Worm (Caenorhabditis elegans) whole organism, late embryonic: ENCODE data around the gene str-131.

Source experiments
- C08G9.2 ChIP-seq: sonication (generic microtip); optimal IDR thresholded peaks from 2 replicates; lab custom pipeline; 2016; ENCODE audit warnings: mild to moderate bottlenecking, missing genetic modification characterization, moderate library complexity, missing compliant biosample characterization
- C38D4.7 ChIP-seq: fragments of 200-800 bp; sonication (Bioruptor generic); optimal IDR thresholded peaks from 2 replicates; lab custom pipeline; 2018; ENCODE audit warnings: mild to moderate bottlenecking, missing genetic modification characterization, moderate library complexity, missing compliant biosample characterization
- F13H6.1 ChIP-seq: sonication (generic microtip); optimal IDR thresholded peaks from 2 replicates; lab custom pipeline; 2016; ENCODE audit warnings: missing genetic modification characterization, missing compliant biosample characterization
- K02D7.2 ChIP-seq: sonication (generic microtip); optimal IDR thresholded peaks from 2 replicates; lab custom pipeline; 2017; ENCODE audit warnings: mild to moderate bottlenecking, missing genetic modification characterization, missing compliant biosample characterization
- Y22D7AL.16 ChIP-seq: sonication (generic microtip); optimal IDR thresholded peaks from 2 replicates; lab custom pipeline; 2016; ENCODE audit warnings: missing genetic modification characterization, missing compliant biosample characterization
- ahr-1 ChIP-seq: sonication (generic microtip); optimal IDR thresholded peaks from 2 replicates; lab custom pipeline; 2016; ENCODE audit warnings: missing genetic modification characterization, missing compliant biosample characterization
- ama-1 ChIP-seq: fragments of 150-350 bp; optimal IDR thresholded peaks from 2 replicates; lab custom pipeline; 2014
- ceh-19 ChIP-seq: fragments of 200-800 bp; sonication (Bioruptor generic); optimal IDR thresholded peaks from 2 replicates; lab custom pipeline; 2018; ENCODE audit warnings: mild to moderate bottlenecking, missing genetic modification characterization, missing compliant biosample characterization
- ceh-2 ChIP-seq: sonication (generic microtip); optimal IDR thresholded peaks from 2 replicates; lab custom pipeline; 2016; ENCODE audit warnings: missing genotype, missing genetic modification characterization, missing compliant biosample characterization
- ceh-22 ChIP-seq: sonication (generic microtip); optimal IDR thresholded peaks from 2 replicates; lab custom pipeline; 2017; ENCODE audit warnings: missing biosample characterization, missing genetic modification characterization
- ceh-24 ChIP-seq: sonication (generic microtip); optimal IDR thresholded peaks from 2 replicates; lab custom pipeline; 2016; ENCODE audit warnings: mild to moderate bottlenecking, missing genetic modification characterization, missing compliant biosample characterization
- ceh-30 ChIP-seq: fragments of 150-350 bp; optimal IDR thresholded peaks from 2 replicates; lab custom pipeline; 2014; ENCODE audit warnings: missing biosample characterization, missing genetic modification characterization
- ceh-31 ChIP-seq: sonication (generic microtip); optimal IDR thresholded peaks from 2 replicates; lab custom pipeline; 2016; ENCODE audit warnings: missing genetic modification characterization, missing compliant biosample characterization
- ceh-48 ChIP-seq: sonication (generic microtip); optimal IDR thresholded peaks from 2 replicates; lab custom pipeline; 2016; ENCODE audit warnings: missing genetic modification characterization, inconsistent platforms, missing compliant biosample characterization
- ceh-9 ChIP-seq: sonication (generic microtip); optimal IDR thresholded peaks from 2 replicates; lab custom pipeline; 2016; ENCODE audit warnings: mild to moderate bottlenecking, missing genetic modification characterization, inconsistent platforms, missing compliant biosample characterization
- che-1 ChIP-seq: sonication (generic microtip); optimal IDR thresholded peaks from 2 replicates; lab custom pipeline; 2016; ENCODE audit warnings: mild to moderate bottlenecking, missing genetic modification characterization, missing compliant biosample characterization
- dmd-4 ChIP-seq: sonication (generic microtip); optimal IDR thresholded peaks from 2 replicates; lab custom pipeline; 2016; ENCODE audit warnings: borderline replicate concordance, missing genetic modification characterization, missing compliant biosample characterization
- elt-2 ChIP-seq: sonication (generic microtip); optimal IDR thresholded peaks from 2 replicates; lab custom pipeline; 2016; ENCODE audit warnings: missing genetic modification reagents, missing genetic modification characterization, missing compliant biosample characterization
- elt-4 ChIP-seq: sonication (generic microtip); optimal IDR thresholded peaks from 2 replicates; lab custom pipeline; 2016; ENCODE audit warnings: missing genetic modification characterization, missing compliant biosample characterization
- ets-4 ChIP-seq: sonication (generic microtip); optimal IDR thresholded peaks from 2 replicates; lab custom pipeline; 2016; ENCODE audit warnings: missing genetic modification characterization, missing compliant biosample characterization
- fax-1 ChIP-seq: sonication (generic microtip); optimal IDR thresholded peaks from 2 replicates; lab custom pipeline; 2016; ENCODE audit warnings: missing genotype, missing genetic modification characterization, missing compliant biosample characterization
- fkh-6 ChIP-seq: sonication (generic microtip); optimal IDR thresholded peaks from 2 replicates; lab custom pipeline; 2016; ENCODE audit warnings: missing genetic modification characterization, missing compliant biosample characterization
- gmeb-2 ChIP-seq: sonication (generic microtip); optimal IDR thresholded peaks from 2 replicates; lab custom pipeline; 2016; ENCODE audit warnings: missing genetic modification characterization, inconsistent platforms, missing compliant biosample characterization
- hlh-13 ChIP-seq: fragments of 200-800 bp; sonication (Bioruptor generic); optimal IDR thresholded peaks from 2 replicates; lab custom pipeline; 2018; ENCODE audit warnings: mild to moderate bottlenecking, missing genetic modification characterization, missing compliant biosample characterization
- hlh-15 ChIP-seq: sonication (generic microtip); optimal IDR thresholded peaks from 2 replicates; lab custom pipeline; 2016; ENCODE audit warnings: missing genetic modification characterization, missing compliant biosample characterization
- hlh-30 ChIP-seq: sonication (generic microtip); optimal IDR thresholded peaks from 2 replicates; lab custom pipeline; 2017; ENCODE audit warnings: antibody characterized with exemption, missing genetic modification characterization, missing compliant biosample characterization; ENCODE audit not compliant: insufficient read depth
- hlh-6 ChIP-seq: sonication (generic microtip); optimal IDR thresholded peaks from 2 replicates; lab custom pipeline; 2016; ENCODE audit warnings: missing genotype, missing genetic modification characterization, missing compliant biosample characterization
- lin-11 ChIP-seq: fragments of 200-800 bp; sonication (Bioruptor generic); optimal IDR thresholded peaks from 2 replicates; lab custom pipeline; 2018; ENCODE audit warnings: mild to moderate bottlenecking, missing genetic modification characterization, missing compliant biosample characterization
- madf-2 ChIP-seq: sonication (generic microtip); optimal IDR thresholded peaks from 2 replicates; lab custom pipeline; 2017; ENCODE audit warnings: missing genetic modification characterization, missing compliant biosample characterization
- mec-3 ChIP-seq: sonication (generic microtip); optimal IDR thresholded peaks from 2 replicates; lab custom pipeline; 2016; ENCODE audit warnings: borderline replicate concordance, missing genetic modification characterization, missing compliant biosample characterization
- nfya-1 ChIP-seq: sonication (generic microtip); optimal IDR thresholded peaks from 2 replicates; lab custom pipeline; 2017; ENCODE audit warnings: missing genetic modification characterization, mild to moderate bottlenecking, missing compliant biosample characterization, antibody characterized with exemption, moderate library complexity
- nhr-11 ChIP-seq: fragments of 150-350 bp; optimal IDR thresholded peaks from 2 replicates; lab custom pipeline; 2014; ENCODE audit warnings: missing biosample characterization, missing genetic modification characterization
- nhr-232 ChIP-seq: sonication (generic microtip); optimal IDR thresholded peaks from 2 replicates; lab custom pipeline; 2016; ENCODE audit warnings: missing genetic modification characterization, missing compliant biosample characterization
- pax-1 ChIP-seq: fragments of 150-350 bp; optimal IDR thresholded peaks from 2 replicates; lab custom pipeline; 2014; ENCODE audit warnings: missing biosample characterization, missing genetic modification characterization
- pha-4 ChIP-seq: fragments of 150-350 bp; optimal IDR thresholded peaks from 2 replicates; lab custom pipeline; 2018; ENCODE audit warnings: missing biosample characterization, missing genetic modification reagents, missing genetic modification characterization
- sdc-2 ChIP-seq: sonication (generic microtip); optimal IDR thresholded peaks from 2 replicates; lab custom pipeline; 2016; ENCODE audit warnings: missing genotype, missing genetic modification characterization, missing compliant biosample characterization
- sox-2 ChIP-seq: fragments of 200-800 bp; sonication (Bioruptor generic); IDR thresholded peaks from 2 replicates; pipeline ENCODE4 v1.3.6; 2022; ENCODE audit warnings: missing genetic modification reagents, missing genetic modification characterization, missing compliant biosample characterization
- sox-4 ChIP-seq: sonication (generic microtip); optimal IDR thresholded peaks from 2 replicates; lab custom pipeline; 2017; ENCODE audit warnings: mild to moderate bottlenecking, missing genetic modification characterization, inconsistent platforms, missing compliant biosample characterization
- syd-9 ChIP-seq: sonication (generic microtip); optimal IDR thresholded peaks from 2 replicates; lab custom pipeline; 2016; ENCODE audit warnings: mild to moderate bottlenecking, missing genetic modification characterization, moderate library complexity, missing compliant biosample characterization
- tbx-2 ChIP-seq: sonication (generic microtip); optimal IDR thresholded peaks from 2 replicates; lab custom pipeline; 2016; ENCODE audit warnings: missing genetic modification characterization, missing compliant biosample characterization
- tbx-7 ChIP-seq: sonication (generic microtip); optimal IDR thresholded peaks from 2 replicates; lab custom pipeline; 2016; ENCODE audit warnings: missing genotype, missing genetic modification characterization, missing compliant biosample characterization
- ttx-3 ChIP-seq: sonication (generic microtip); optimal IDR thresholded peaks from 2 replicates; lab custom pipeline; 2016; ENCODE audit warnings: missing genetic modification reagents, missing genetic modification characterization, missing compliant biosample characterization
- unc-3 ChIP-seq, 2 experiments: fragments of 200-800 bp in 1 of 2; sonication (Bioruptor generic) in 1 of 2; sonication (generic microtip) in 1 of 2; conservative IDR thresholded peaks in 1 of 2; optimal IDR thresholded peaks in 1 of 2; 2 replicates each; pipeline versions ENCODE4 v1.3.6 to Lab custom; 2016 to 2022; ENCODE audit warnings: missing compliant biosample characterization in 2 of 2, missing genetic modification characterization in 2 of 2, missing genetic modification reagents in 1 of 2
- unc-55 ChIP-seq: sonication (generic microtip); optimal IDR thresholded peaks from 2 replicates; lab custom pipeline; 2017; ENCODE audit warnings: missing biosample characterization, missing genetic modification reagents, missing genetic modification characterization
- unc-86 ChIP-seq: sonication (generic microtip); optimal IDR thresholded peaks from 2 replicates; lab custom pipeline; 2016; ENCODE audit warnings: missing genetic modification characterization, missing compliant biosample characterization
- ztf-16 ChIP-seq: sonication (generic microtip); optimal IDR thresholded peaks from 2 replicates; lab custom pipeline; 2017; ENCODE audit warnings: missing genetic modification characterization, missing compliant biosample characterization

Gene str-131

ce11 chrV:8117964-8118363 is 36.5 kb upstream of the str-131 start, which contains the start of gene D1014.7:
TSS of gene D1014.7 (plus strand) at chrV:8118264.
- TF ChIP-seq ceh-30 (tag; lab: Kevin White, UChicago) (no peak), unc-55 (GFP tag; lab: Kevin White, UChicago) (no peak), ceh-19 (GFP tag; lab: Kevin White, UChicago) (no peak), ceh-31 (tag; lab: Kevin White, UChicago) (no peak), sdc-2 (no peak), che-1 (tag; lab: Kevin White, UChicago) (no peak)

- TF ChIP-seq ceh-48 (no peak), tbx-7 (no peak), ceh-9 (tag; lab: Kevin White, UChicago) (no peak), unc-3 (GFP tag; conservative IDR thresholded peaks at IDR 0.05; lab: Robert Waterston, UW) (no peak), unc-3 (tag; optimal IDR thresholded peaks at IDR 0.05; lab: Kevin White, UChicago) (no peak), ztf-16 (tag; lab: Kevin White, UChicago) (no peak), lin-11 (tag; lab: Kevin White, UChicago) (no peak), ama-1 (lab: Kevin White, UChicago) (no peak), F13H6.1 (no peak), hlh-30 (no peak), nhr-11 (tag; lab: Kevin White, UChicago) (no peak), fkh-6 (tag; lab: Kevin White, UChicago) (no peak), ceh-22 (tag; lab: Kevin White, UChicago) (no peak), mec-3 (tag; lab: Kevin White, UChicago) (no peak), sox-2 (no peak), hlh-13 (GFP tag; lab: Kevin White, UChicago) (no peak), ets-4 (tag; lab: Kevin White, UChicago) (no peak), gmeb-2 (no peak), pax-1 (tag; lab: Kevin White, UChicago) (no peak)
These were observed 33.1 kb upstream of the str-131 start for ce11 chrV:8114542-8114941.

DNA sequence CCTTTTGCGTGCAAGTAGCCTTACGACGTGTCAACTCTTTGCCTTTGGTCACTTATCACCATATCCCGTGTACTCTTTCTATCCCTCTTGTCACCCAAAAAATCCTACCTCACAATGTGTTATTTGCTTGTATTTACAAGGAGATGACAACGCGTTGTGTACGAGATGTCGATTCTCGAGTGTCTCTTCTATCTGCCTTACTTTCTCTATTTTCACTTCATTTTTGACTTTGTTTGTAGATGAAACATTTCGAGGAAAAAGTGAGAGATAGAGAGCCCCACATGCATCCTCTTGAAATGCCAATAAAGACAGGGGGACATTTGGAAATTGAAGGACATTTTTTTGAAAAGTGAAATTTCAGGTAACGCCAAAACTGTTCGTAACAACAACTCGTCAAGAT is 29.3 kb upstream of the str-131 start:
- TF ChIP-seq Y22D7AL.16 (no peak), ahr-1 (no peak), K02D7.2 (tag; lab: Kevin White, UChicago) (no peak), ets-4 (tag; lab: Kevin White, UChicago) (no peak), F13H6.1 (no peak), ceh-24 (tag; lab: Kevin White, UChicago) (no peak), nhr-232 (tag; lab: Kevin White, UChicago) (no peak), ceh-2 (tag; lab: Kevin White, UChicago) (no peak), C38D4.7 (no peak), madf-2 (tag; lab: Kevin White, UChicago) (no peak), sox-4 (tag; lab: Kevin White, UChicago) (no peak), hlh-15 (tag; lab: Kevin White, UChicago) (no peak), ttx-3 (tag; lab: Kevin White, UChicago) (no peak), gmeb-2 (no peak), ztf-16 (tag; lab: Kevin White, UChicago) (no peak), fkh-6 (tag; lab: Kevin White, UChicago) (no peak), syd-9 (tag; lab: Kevin White, UChicago) (no peak), elt-2 (tag; lab: Kevin White, UChicago) (no peak), ama-1 (lab: Kevin White, UChicago) (no peak)

DNA sequence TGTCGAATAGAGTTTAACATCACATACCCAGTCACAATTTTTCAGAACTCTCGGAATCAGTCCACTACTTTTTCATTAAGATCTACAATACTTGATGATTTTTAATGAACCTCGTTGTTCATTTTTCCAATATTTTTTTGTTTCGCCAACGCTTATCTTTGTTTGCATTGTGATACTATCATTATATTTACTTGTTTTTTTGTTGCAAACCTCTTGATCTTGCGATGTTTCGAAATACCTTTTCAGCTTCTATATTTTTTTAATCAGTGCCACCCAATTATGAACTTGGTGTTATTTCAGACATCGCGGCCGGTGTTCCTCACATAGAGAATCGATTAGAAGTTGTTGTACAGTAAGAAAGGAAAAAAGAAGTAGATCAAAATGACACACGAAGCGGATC is 27.2 kb upstream of the str-131 start, which contains the start of gene myo-5:
Gene myo-5, plus strand, starts transcription at position 301 of the 400 bp plus-strand sequence.
- TF ChIP-seq pha-4 (no peak), Y22D7AL.16 (no peak), nfya-1 (tag; lab: Kevin White, UChicago) (no peak), tbx-2 (no peak), hlh-30 (no peak), hlh-6 (tag; lab: Kevin White, UChicago) (no peak), fax-1 (tag; lab: Kevin White, UChicago) (no peak), mec-3 (tag; lab: Kevin White, UChicago) (no peak), ama-1 (lab: Kevin White, UChicago) (no peak), unc-86 (tag; lab: Kevin White, UChicago) (no peak), elt-4 (no peak), C38D4.7 (no peak), C08G9.2 (tag; lab: Kevin White, UChicago) (no peak), ceh-19 (GFP tag; lab: Kevin White, UChicago) (no peak), dmd-4 (tag; lab: Kevin White, UChicago) (no peak), ceh-31 (tag; lab: Kevin White, UChicago) (no peak), tbx-7 (no peak)
